Fruit fly (Drosophila melanogaster): ENCODE results near the gene Spase22-23.

Spase22-23 gene

DNA sequence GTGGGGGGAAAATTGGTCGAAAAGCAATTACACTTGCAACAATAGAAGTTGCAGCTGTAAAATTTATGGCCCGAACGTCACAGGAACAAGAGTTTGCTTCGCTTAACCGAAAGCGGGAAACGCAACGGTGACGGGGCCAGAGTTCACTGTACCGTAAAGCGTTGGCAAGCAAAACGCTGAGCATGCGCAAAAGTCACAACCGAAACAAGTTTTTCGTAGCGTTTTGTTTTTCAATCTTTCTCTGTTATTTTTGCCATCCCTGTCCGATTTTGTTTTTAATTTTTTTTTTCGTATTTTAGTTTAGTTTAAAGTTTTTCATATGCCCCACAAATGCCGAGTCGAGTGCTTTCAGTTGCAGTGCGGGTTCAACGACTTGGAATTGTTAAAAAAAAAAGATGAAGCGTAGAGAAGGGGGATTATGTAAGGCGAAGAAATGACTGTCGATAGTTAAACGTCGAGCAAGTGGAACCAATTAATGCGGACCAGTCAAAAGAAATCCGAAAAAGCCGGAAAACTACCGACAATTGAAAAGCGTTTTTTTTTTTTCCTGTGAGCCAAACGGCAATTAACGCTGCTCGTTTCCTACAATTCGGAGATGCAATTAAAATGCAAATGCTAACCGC, 37.9 kb upstream of the Spase22-23 start:
- TF ChIP-seq EcR (GFP tag; optimal IDR thresholded peaks at IDR 0.05), result peak; percentile 82
- no peak for TF ChIP-seq gl (tag; optimal IDR thresholded peaks at IDR 0.05)

DNA sequence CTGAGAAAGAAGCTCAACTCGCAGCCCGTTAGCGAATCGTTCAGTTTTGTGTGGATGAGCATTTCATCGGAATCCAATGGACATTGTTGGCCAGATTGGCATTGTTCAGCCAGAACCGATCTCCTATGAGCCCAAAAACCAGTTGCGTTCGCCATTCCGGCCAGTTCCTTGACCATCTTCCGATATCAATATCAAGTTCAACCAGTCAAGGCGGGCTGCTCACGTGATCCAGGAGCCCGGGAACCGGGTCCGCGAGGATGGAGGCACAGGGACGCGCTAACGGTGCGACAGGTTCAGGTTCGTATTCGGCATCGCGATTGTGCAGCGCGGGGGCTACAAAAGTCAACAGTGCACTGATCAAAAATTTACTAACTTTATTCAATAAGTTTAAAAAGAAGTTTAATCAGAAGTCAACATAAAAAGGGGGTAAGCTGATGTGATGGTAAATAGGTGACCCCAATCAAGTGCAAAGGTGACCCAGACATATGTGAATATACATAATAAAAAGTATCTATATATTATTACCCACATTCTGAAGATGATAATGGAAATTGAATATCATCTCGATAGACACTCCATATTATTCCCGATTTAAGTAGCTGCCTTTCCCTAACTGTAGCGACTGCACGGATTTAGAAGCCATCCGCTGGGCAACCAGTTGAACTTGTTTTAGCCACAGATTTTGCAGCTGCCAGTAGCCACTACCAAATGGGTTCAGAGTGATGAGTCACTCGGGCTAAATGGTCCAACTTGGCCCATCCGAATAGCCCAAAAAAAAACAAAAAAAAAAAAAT, 37.1 kb upstream of the Spase22-23 start:
- TF ChIP-seq gl (tag; optimal IDR thresholded peaks at IDR 0.05) (peak; percentile 68), CG34367 (tag; optimal IDR thresholded peaks at IDR 0.05) (peak; percentile 85), CG12605 (GFP tag; IDR thresholded peaks at IDR 0.05) (peak; percentile 60), EcR (GFP tag; optimal IDR thresholded peaks at IDR 0.05) (peak; percentile 97), Pif1A (GFP tag; optimal IDR thresholded peaks at IDR 0.05) (peak; percentile 86), rn (GFP tag; IDR thresholded peaks at IDR 0.05) (peak; percentile 40; the same call in 1 of the 2 replicates), CG9948 (tag; optimal IDR thresholded peaks at IDR 0.05) (peak; percentile 88), CG17806 (tag; optimal IDR thresholded peaks at IDR 0.05) (peak; percentile 85), CG8159 (tag; optimal IDR thresholded peaks at IDR 0.05) (peak; percentile 93), CG14655 (GFP tag; optimal IDR thresholded peaks at IDR 0.05) (peak; percentile 91), Pif1B (GFP tag; optimal IDR thresholded peaks at IDR 0.05) (peak; percentile 88), CG4496 (GFP tag; IDR thresholded peaks at IDR 0.05) (peak; percentile 71), CG8301 (tag; optimal IDR thresholded peaks at IDR 0.05) (peak; percentile 83), CG10348 (GFP tag; IDR thresholded peaks at IDR 0.05) (no peak), CG32121 (GFP tag; IDR thresholded peaks at IDR 0.05) (peak; percentile 51), D1 (tag; optimal IDR thresholded peaks at IDR 0.05) (peak; percentile 66), fd96Ca (GFP tag; IDR thresholded peaks at IDR 0.05) (peak; percentile 83), Ets98B (GFP tag; IDR thresholded peaks at IDR 0.05) (no peak; the same call in none of the 2 replicates), CG13204 (GFP tag; optimal IDR thresholded peaks at IDR 0.05) (peak; percentile 84), Snoo (tag; optimal IDR thresholded peaks at IDR 0.05) (peak; percentile 80), CG15710 (tag; optimal IDR thresholded peaks at IDR 0.05) (peak; percentile 93)

DNA sequence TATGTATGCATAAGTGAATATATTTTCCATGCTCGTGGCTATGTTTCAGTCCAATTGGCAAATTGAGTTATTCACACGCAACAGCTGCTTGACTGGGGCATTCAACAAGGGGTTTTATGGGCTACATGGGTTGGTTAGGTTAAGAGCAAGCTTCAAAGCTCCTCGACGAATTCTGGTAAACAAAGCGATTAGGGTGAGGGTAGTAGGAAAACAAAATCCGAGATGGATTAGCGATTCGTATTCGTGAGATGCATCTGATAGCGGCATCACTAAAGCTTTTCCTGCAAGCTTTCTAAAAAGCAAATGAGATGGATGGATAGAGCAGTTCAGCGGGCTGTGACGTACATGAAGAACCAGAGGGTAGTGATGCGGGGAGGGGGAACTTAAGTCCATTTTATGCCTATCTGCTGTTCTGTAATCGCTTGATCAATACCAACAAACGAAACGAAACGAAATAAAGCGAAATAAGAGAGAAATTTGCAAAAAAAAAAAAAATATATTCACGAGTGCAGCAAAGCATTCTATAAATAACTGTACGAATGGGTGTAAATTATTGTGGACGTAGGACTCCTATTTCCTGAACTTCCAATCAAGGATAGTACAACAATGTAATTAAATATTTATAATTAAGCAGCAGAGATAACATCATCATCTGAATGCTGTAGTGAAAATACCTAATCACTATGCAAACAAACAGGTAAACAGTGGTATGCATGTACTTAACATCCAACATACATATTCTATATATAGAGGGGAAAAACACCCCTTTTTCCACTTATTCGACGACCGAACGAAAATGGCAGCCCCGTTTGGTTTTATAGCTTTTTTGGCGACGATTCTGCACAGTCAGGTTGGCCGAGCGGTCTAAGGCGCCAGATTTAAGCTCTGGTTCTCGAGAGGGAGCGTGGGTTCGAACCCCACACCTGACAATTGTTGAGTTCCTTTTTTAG, 34.9 kb upstream of the Spase22-23 start:
- TF ChIP-seq Pif1B (GFP tag; optimal IDR thresholded peaks at IDR 0.05) (peak; percentile 3), CG10348 (GFP tag; IDR thresholded peaks at IDR 0.05) (no peak), Snoo (tag; optimal IDR thresholded peaks at IDR 0.05) (no peak), CG15710 (tag; optimal IDR thresholded peaks at IDR 0.05) (no peak), CG32121 (GFP tag; IDR thresholded peaks at IDR 0.05) (0 out of 2 replicates have a peak, but pooled peaks have one; percentile 8), CG8301 (tag; optimal IDR thresholded peaks at IDR 0.05) (no peak)

DNA sequence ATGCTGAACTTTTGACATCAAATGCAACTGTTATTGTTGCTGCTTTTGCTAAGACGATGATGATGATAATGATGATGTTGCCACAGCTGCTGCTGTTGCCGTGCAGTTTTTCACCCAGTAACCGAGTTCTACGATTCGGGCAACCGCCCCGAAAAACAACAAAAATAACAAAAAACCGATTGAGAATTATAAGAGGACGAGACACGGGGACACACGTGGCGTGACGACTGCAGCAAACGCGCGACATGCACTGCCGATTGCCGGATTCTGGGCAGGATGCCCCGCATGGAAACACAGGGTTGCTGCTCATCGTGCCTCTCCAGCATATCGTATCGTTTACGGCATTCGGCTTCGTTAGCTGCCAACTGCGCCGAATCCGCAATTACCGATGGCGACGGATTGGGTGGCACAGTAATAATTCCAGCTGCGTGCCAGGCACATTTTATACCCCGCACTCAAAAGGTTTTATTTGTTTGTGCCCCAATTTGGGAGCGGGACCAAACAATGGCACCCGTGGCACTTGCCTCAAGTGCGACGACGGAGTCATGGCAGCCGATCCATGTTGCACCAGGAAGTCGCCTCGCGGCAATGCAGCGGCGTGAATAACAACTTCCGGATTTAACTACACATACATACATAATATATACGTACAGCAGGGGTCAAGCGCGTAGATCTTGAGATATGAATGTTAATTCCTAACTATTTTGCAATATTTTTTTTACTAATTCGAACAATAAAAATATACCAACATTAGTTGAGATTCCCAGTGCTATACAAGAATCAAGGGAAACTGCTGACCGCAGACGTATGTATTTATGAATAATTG, 34.0 kb upstream of the Spase22-23 start:
- TF ChIP-seq CG4496 (GFP tag; IDR thresholded peaks at IDR 0.05), result 0 out of 3 replicates have a peak, but pooled peaks have one; percentile 6
- TF ChIP-seq CG9948 (tag; optimal IDR thresholded peaks at IDR 0.05), result peak; percentile 17
- no peak for TF ChIP-seq CG34367 (tag; optimal IDR thresholded peaks at IDR 0.05)
- TF ChIP-seq CG32121 (GFP tag; IDR thresholded peaks at IDR 0.05), result no peak
- no peak for TF ChIP-seq Pif1B (GFP tag; optimal IDR thresholded peaks at IDR 0.05)
- no peak for TF ChIP-seq Snoo (tag; optimal IDR thresholded peaks at IDR 0.05)
- TF ChIP-seq fd96Ca (GFP tag; IDR thresholded peaks at IDR 0.05), result peak; percentile 13; the same call in 1 of the 3 replicates
- TF ChIP-seq CG13204 (GFP tag; optimal IDR thresholded peaks at IDR 0.05), result no peak
- no peak for TF ChIP-seq CG10348 (GFP tag; IDR thresholded peaks at IDR 0.05)
- TF ChIP-seq gl (tag; optimal IDR thresholded peaks at IDR 0.05), result no peak
- peak; percentile 20 for TF ChIP-seq CG8301 (tag; optimal IDR thresholded peaks at IDR 0.05)
- no peak for TF ChIP-seq CG15710 (tag; optimal IDR thresholded peaks at IDR 0.05)
- TF ChIP-seq CG12605 (GFP tag; IDR thresholded peaks at IDR 0.05), result no peak
- TF ChIP-seq Ets98B (GFP tag; IDR thresholded peaks at IDR 0.05), result 0 out of 2 replicates have a peak, but pooled peaks have one; percentile 5
- TF ChIP-seq CG14655 (GFP tag; optimal IDR thresholded peaks at IDR 0.05), result peak; percentile 30
- no peak for TF ChIP-seq rn (GFP tag; IDR thresholded peaks at IDR 0.05)
- peak; percentile 46 for TF ChIP-seq CG8159 (tag; optimal IDR thresholded peaks at IDR 0.05)
- TF ChIP-seq D1 (tag; optimal IDR thresholded peaks at IDR 0.05), result no peak
- no peak for TF ChIP-seq CG17806 (tag; optimal IDR thresholded peaks at IDR 0.05)
- TF ChIP-seq Pif1A (GFP tag; optimal IDR thresholded peaks at IDR 0.05), result peak; percentile 49
- no peak for TF ChIP-seq EcR (GFP tag; optimal IDR thresholded peaks at IDR 0.05)

DNA sequence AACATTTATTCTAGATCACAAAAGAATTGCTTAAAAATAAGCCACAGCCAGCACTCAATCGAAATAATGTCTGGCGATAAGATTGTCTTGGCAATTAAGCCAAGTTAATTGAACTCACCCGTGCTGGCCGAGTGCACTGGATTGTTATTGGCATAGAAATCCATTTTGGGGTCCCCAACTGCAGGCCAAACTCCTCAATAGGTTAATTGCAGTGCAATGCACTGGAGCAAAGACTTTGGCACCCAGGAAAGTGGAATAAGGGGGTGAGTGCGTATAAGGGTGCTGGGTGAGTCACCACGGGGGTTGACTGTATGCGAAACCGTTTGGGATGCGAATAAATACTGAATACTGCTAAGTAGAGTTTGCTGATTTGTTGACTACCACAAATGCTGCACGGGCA, 33.1 kb upstream of the Spase22-23 start:
- TF ChIP-seq CG10348 (GFP tag; IDR thresholded peaks at IDR 0.05) (no peak), D1 (tag; optimal IDR thresholded peaks at IDR 0.05) (no peak), CG9948 (tag; optimal IDR thresholded peaks at IDR 0.05) (no peak), CG34367 (tag; optimal IDR thresholded peaks at IDR 0.05) (no peak)
